Fruit fly (Drosophila melanogaster) whole organism, wandering third instar larva: Measurements from ENCODE around the gene CG46042.

Experiments
- Abd-B ChIP-seq: fragments of >200 bp; optimal IDR thresholded peaks from 2 replicates; lab custom pipeline; 2017; ENCODE audit warnings: missing biosample characterization, missing genetic modification characterization
- CG32264 ChIP-seq: fragments of 200-800 bp; sonication (Bioruptor generic); optimal IDR thresholded peaks from 2 replicates; lab custom pipeline; 2016; ENCODE audit warnings: missing biosample characterization, missing genetic modification characterization
- CrebA ChIP-seq: fragments of 200-800 bp; sonication (Bioruptor generic); optimal IDR thresholded peaks from 2 replicates; lab custom pipeline; 2016; ENCODE audit warnings: missing biosample characterization, mild to moderate bottlenecking, missing genetic modification characterization, borderline replicate concordance
- Dfd ChIP-seq: fragments of >200 bp; optimal IDR thresholded peaks from 2 replicates; lab custom pipeline; 2017; ENCODE audit warnings: missing biosample characterization, missing genetic modification characterization
- Dif ChIP-seq: fragments of 200-275, 200-300 bp; sonication (Bioruptor generic); optimal IDR thresholded peaks from 2 replicates; lab custom pipeline; 2018; ENCODE audit warnings: missing biosample characterization, missing genetic modification characterization; ENCODE audit not compliant: partially characterized antibody
- GATAd ChIP-seq: sonication (Bioruptor generic); optimal IDR thresholded peaks from 2 replicates; lab custom pipeline; 2016; ENCODE audit warnings: missing biosample characterization, missing genetic modification characterization
- HLH106 ChIP-seq: fragments of 200-800 bp; optimal IDR thresholded peaks from 3 replicates; lab custom pipeline; 2019; ENCODE audit warnings: missing biosample characterization, mild to moderate bottlenecking, missing genetic modification characterization, moderate library complexity
- Hnf4 ChIP-seq: fragments of 200-800 bp; sonication (Bioruptor generic); optimal IDR thresholded peaks from 2 replicates; lab custom pipeline; 2016; ENCODE audit warnings: missing biosample characterization, mild to moderate bottlenecking, missing genetic modification characterization
- Hr78 ChIP-seq: fragments of >200 bp; optimal IDR thresholded peaks from 2 replicates; lab custom pipeline; 2017; ENCODE audit warnings: missing biosample characterization, missing genetic modification characterization
- Hr83 ChIP-seq: fragments of 200-300 bp; sonication (Bioruptor generic); optimal IDR thresholded peaks from 2 replicates; lab custom pipeline; 2016; ENCODE audit warnings: missing biosample characterization, mild to moderate bottlenecking, missing genetic modification characterization, moderate library complexity; ENCODE audit not compliant: poor library complexity, severe bottlenecking
- Jra ChIP-seq: sonication (Bioruptor generic); optimal IDR thresholded peaks from 2 replicates; lab custom pipeline; 2016; ENCODE audit warnings: missing biosample characterization, missing genetic modification characterization
- Mio ChIP-seq: sonication (Bioruptor generic); optimal IDR thresholded peaks from 2 replicates; lab custom pipeline; 2016; ENCODE audit warnings: missing biosample characterization, missing genetic modification characterization
- Myc ChIP-seq: fragments of >200 bp; optimal IDR thresholded peaks from 2 replicates; lab custom pipeline; 2017
- N ChIP-seq: fragments of >200 bp; optimal IDR thresholded peaks from 2 replicates; lab custom pipeline; 2018; ENCODE audit warnings: missing biosample characterization, missing external identifiers, missing genetic modification characterization
- OdsH ChIP-seq: fragments of 200-800 bp; sonication (Bioruptor generic); optimal IDR thresholded peaks from 2 replicates; lab custom pipeline; 2016; ENCODE audit warnings: missing biosample characterization, mild to moderate bottlenecking, missing genetic modification characterization
- Rel ChIP-seq, 2 experiments: fragments of 200-800 bp; sonication (Bioruptor generic) in 1 of 2; optimal IDR thresholded peaks; 2 replicates in 1 of 2; 3 replicates in 1 of 2; lab custom pipeline; 2016 to 2019; ENCODE audit warnings: mild to moderate bottlenecking in 2 of 2, missing biosample characterization in 2 of 2, missing genetic modification characterization in 2 of 2, moderate library complexity in 1 of 2
- Sp1 ChIP-seq: fragments of 200-800 bp; sonication (Bioruptor generic); optimal IDR thresholded peaks from 3 replicates; lab custom pipeline; 2019; ENCODE audit warnings: missing biosample characterization, mild to moderate bottlenecking, missing genetic modification characterization, moderate library complexity
- Vsx2 ChIP-seq: fragments of 200-300, 225-300 bp; sonication (Bioruptor generic); optimal IDR thresholded peaks from 2 replicates; lab custom pipeline; 2018; ENCODE audit warnings: missing biosample characterization, missing genetic modification characterization; ENCODE audit not compliant: partially characterized antibody
- br ChIP-seq: fragments of 200-800 bp; sonication (Bioruptor generic); optimal IDR thresholded peaks from 2 replicates; lab custom pipeline; 2016; ENCODE audit warnings: missing biosample characterization, missing genetic modification characterization
- brk ChIP-seq: fragments of 200-800 bp; sonication (Bioruptor generic); optimal IDR thresholded peaks from 2 replicates; lab custom pipeline; 2016; ENCODE audit warnings: missing biosample characterization, mild to moderate bottlenecking, missing genetic modification characterization
- dl ChIP-seq, 2 experiments: fragments of 175-275, 200-275 bp in 1 of 2; fragments of 200-275 bp in 1 of 2; sonication (Bioruptor generic); optimal IDR thresholded peaks; lab custom pipeline; 2018; ENCODE audit warnings: mild to moderate bottlenecking in 2 of 2, missing biosample characterization in 2 of 2, missing genetic modification characterization in 2 of 2, moderate library complexity in 2 of 2; ENCODE audit not compliant: partially characterized antibody in 2 of 2, insufficient read depth in 1 of 2
- dmrt93B ChIP-seq: fragments of 200-800 bp; sonication (Bioruptor generic); optimal IDR thresholded peaks from 2 replicates; lab custom pipeline; 2018; ENCODE audit warnings: missing biosample characterization, mild to moderate bottlenecking, missing genetic modification characterization
- dsf ChIP-seq: sonication (Bioruptor generic); optimal IDR thresholded peaks from 2 replicates; lab custom pipeline; 2016; ENCODE audit warnings: missing biosample characterization, missing genetic modification characterization, borderline replicate concordance
- ey ChIP-seq: fragments of 200-800 bp; sonication (Bioruptor generic); optimal IDR thresholded peaks from 2 replicates; lab custom pipeline; 2016; ENCODE audit warnings: missing biosample characterization, missing genetic modification characterization
- foxo ChIP-seq, 2 experiments: fragments of 200-800 bp; sonication (Bioruptor generic); optimal IDR thresholded peaks; 2 replicates in 1 of 2; 3 replicates in 1 of 2; lab custom pipeline; 2016 to 2017; ENCODE audit warnings: missing biosample characterization in 2 of 2, missing genetic modification characterization in 2 of 2
- fru ChIP-seq: fragments of 200-800 bp; sonication (Bioruptor generic); optimal IDR thresholded peaks from 3 replicates; lab custom pipeline; 2016; ENCODE audit warnings: missing biosample characterization, mild to moderate bottlenecking, missing genetic modification characterization
- h ChIP-seq: fragments of 200-800 bp; sonication (Bioruptor generic); optimal IDR thresholded peaks from 3 replicates; lab custom pipeline; 2016; ENCODE audit warnings: missing biosample characterization, mild to moderate bottlenecking, missing genetic modification characterization
- jim ChIP-seq: fragments of 175-275, 200-325 bp; sonication (Bioruptor generic); optimal IDR thresholded peaks from 2 replicates; lab custom pipeline; 2016; ENCODE audit warnings: missing biosample characterization, mild to moderate bottlenecking, missing genetic modification characterization
- lola ChIP-seq: fragments of >200 bp; optimal IDR thresholded peaks from 2 replicates; lab custom pipeline; 2017; ENCODE audit warnings: missing biosample characterization, missing genetic modification characterization
- pan ChIP-seq: fragments of >200 bp; optimal IDR thresholded peaks from 2 replicates; lab custom pipeline; 2017
- psq ChIP-seq: fragments of 200-800 bp; sonication (Bioruptor generic); optimal IDR thresholded peaks from 3 replicates; lab custom pipeline; 2017; ENCODE audit warnings: missing biosample characterization, mild to moderate bottlenecking, missing genetic modification characterization, moderate library complexity
- rgr ChIP-seq: fragments of 200-800 bp; sonication (Bioruptor generic); optimal IDR thresholded peaks from 3 replicates; lab custom pipeline; 2016; ENCODE audit warnings: missing biosample characterization, mild to moderate bottlenecking, missing genetic modification characterization
- sage ChIP-seq: fragments of 200-800 bp; sonication (Bioruptor generic); optimal IDR thresholded peaks from 2 replicates; lab custom pipeline; 2016; ENCODE audit warnings: missing biosample characterization, mild to moderate bottlenecking, missing genetic modification characterization
- sv ChIP-seq: fragments of 200-800 bp; sonication (Bioruptor generic); optimal IDR thresholded peaks from 3 replicates; lab custom pipeline; 2016; ENCODE audit warnings: missing biosample characterization, missing genetic modification characterization
- tai ChIP-seq: sonication (Bioruptor generic); optimal IDR thresholded peaks from 2 replicates; lab custom pipeline; 2016; ENCODE audit warnings: missing biosample characterization, missing genetic modification characterization
- usp ChIP-seq: fragments of >200 bp; optimal IDR thresholded peaks from 2 replicates; lab custom pipeline; 2017; ENCODE audit warnings: missing biosample characterization, missing genetic modification characterization
- woc ChIP-seq: sonication (Bioruptor generic); optimal IDR thresholded peaks from 2 replicates; lab custom pipeline; 2016; ENCODE audit warnings: missing biosample characterization, mild to moderate bottlenecking, missing genetic modification characterization

The CG46042 gene

dm6 chr3R:19909541-19910182, 32.5 kb downstream of the CG46042 start:
- TF ChIP-seq tai (GFP tag; lab: Kevin White, UChicago) (no peak), sage (GFP tag; lab: Kevin White, UChicago) (no peak), Abd-B (GFP tag; lab: Kevin White, UChicago) (no peak), Hr78 (GFP tag; lab: Kevin White, UChicago) (no peak), Dif (GFP tag; lab: Kevin White, UChicago) (no peak), psq (GFP tag; lab: Kevin White, UChicago) (no peak), ey (GFP tag; lab: Kevin White, UChicago) (no peak), CG32264 (GFP tag; lab: Kevin White, UChicago) (no peak), rgr (GFP tag; lab: Kevin White, UChicago) (no peak), Hr83 (no peak), Dfd (GFP tag; lab: Kevin White, UChicago) (no peak), h (no peak), foxo (GFP tag; optimal IDR thresholded peaks at IDR 0.05; lab: Kevin White, UChicago) (no peak), Myc (lab: Kevin White, UChicago) (no peak), CrebA (no peak)

dm6 chr3R:19908863-19909343, 33.3 kb downstream of the CG46042 start:
- TF ChIP-seq Abd-B (GFP tag; lab: Kevin White, UChicago) (no peak), psq (GFP tag; lab: Kevin White, UChicago) (peak; percentile 69), Vsx2 (GFP tag; lab: Kevin White, UChicago) (no peak), pan (lab: Kevin White, UChicago) (no peak), jim (GFP tag; lab: Kevin White, UChicago) (no peak), Rel (GFP tag; optimal IDR thresholded peaks at IDR 0.05; lab: Kevin White, UChicago) (peak; percentile 17), Rel (tag; optimal IDR thresholded peaks at IDR 0.05; lab: Kevin White, UChicago) (no peak), ey (GFP tag; lab: Kevin White, UChicago) (peak; percentile 83), Hnf4 (GFP tag; lab: Kevin White, UChicago) (peak; percentile 80), dmrt93B (GFP tag; lab: Kevin White, UChicago) (peak; percentile 44), Jra (peak; percentile 56), foxo (GFP tag; optimal IDR thresholded peaks at IDR 0.05; lab: Kevin White, UChicago) (peak; percentile 5 to 85), brk (peak; percentile 75), sv (peak; percentile 77), sage (GFP tag; lab: Kevin White, UChicago) (peak; percentile 40), fru (GFP tag; lab: Kevin White, UChicago) (peak; percentile 69), CG32264 (GFP tag; lab: Kevin White, UChicago) (peak; percentile 64), GATAd (GFP tag; lab: Kevin White, UChicago) (no peak), br (GFP tag; lab: Kevin White, UChicago) (peak; percentile 88), woc (GFP tag; lab: Kevin White, UChicago) (peak; percentile 41), tai (GFP tag; lab: Kevin White, UChicago) (no peak), dsf (GFP tag; lab: Kevin White, UChicago) (peak; percentile 23), Mio (no peak), h (peak; percentile 88), Sp1 (GFP tag; lab: Kevin White, UChicago) (peak; percentile 39), Dif (GFP tag; lab: Kevin White, UChicago) (no peak), rgr (GFP tag; lab: Kevin White, UChicago) (peak; percentile 87), CrebA (no peak), OdsH (GFP tag; lab: Kevin White, UChicago) (peak; percentile 82), lola (no peak), dl (GFP tag; optimal IDR thresholded peaks at IDR 0.05; lab: Kevin White, UChicago; ENCODE audit: insufficient read depth in 1 of 2, partially characterized antibody in 2 of 2) (no peak), Hr83 (peak; percentile 45), Dfd (GFP tag; lab: Kevin White, UChicago) (no peak), HLH106 (tag; lab: Kevin White, UChicago) (peak; percentile 40), N (GFP tag; lab: Kevin White, UChicago) (no peak), usp (GFP tag; lab: Kevin White, UChicago) (no peak)
- TF ChIP-seq, all 38 proteins: peak for 21
